Fruit fly (Drosophila melanogaster) whole organism, wandering third instar larva: ENCODE results near the gene CG3726.

Experiments
- Abd-B ChIP-seq: fragments of >200 bp; optimal IDR thresholded peaks from 2 replicates; lab custom pipeline; 2017; ENCODE audit warnings: missing biosample characterization, missing genetic modification characterization
- CG32264 ChIP-seq: fragments of 200-800 bp; sonication (Bioruptor generic); optimal IDR thresholded peaks from 2 replicates; lab custom pipeline; 2016; ENCODE audit warnings: missing biosample characterization, missing genetic modification characterization
- CG9705 ChIP-seq: fragments of 200-800 bp; sonication (Bioruptor generic); optimal IDR thresholded peaks from 2 replicates; lab custom pipeline; 2018; ENCODE audit warnings: missing biosample characterization, mild to moderate bottlenecking, missing genetic modification characterization
- CrebA ChIP-seq: fragments of 200-800 bp; sonication (Bioruptor generic); optimal IDR thresholded peaks from 2 replicates; lab custom pipeline; 2016; ENCODE audit warnings: missing biosample characterization, mild to moderate bottlenecking, missing genetic modification characterization, borderline replicate concordance
- Dfd ChIP-seq: fragments of >200 bp; optimal IDR thresholded peaks from 2 replicates; lab custom pipeline; 2017; ENCODE audit warnings: missing biosample characterization, missing genetic modification characterization
- Dif ChIP-seq: fragments of 200-275, 200-300 bp; sonication (Bioruptor generic); optimal IDR thresholded peaks from 2 replicates; lab custom pipeline; 2018; ENCODE audit warnings: missing biosample characterization, missing genetic modification characterization; ENCODE audit not compliant: partially characterized antibody
- GATAd ChIP-seq: sonication (Bioruptor generic); optimal IDR thresholded peaks from 2 replicates; lab custom pipeline; 2016; ENCODE audit warnings: missing biosample characterization, missing genetic modification characterization
- HLH106 ChIP-seq: fragments of 200-800 bp; optimal IDR thresholded peaks from 3 replicates; lab custom pipeline; 2019; ENCODE audit warnings: missing biosample characterization, mild to moderate bottlenecking, missing genetic modification characterization, moderate library complexity
- Hnf4 ChIP-seq: fragments of 200-800 bp; sonication (Bioruptor generic); optimal IDR thresholded peaks from 2 replicates; lab custom pipeline; 2016; ENCODE audit warnings: missing biosample characterization, mild to moderate bottlenecking, missing genetic modification characterization
- Hr78 ChIP-seq: fragments of >200 bp; optimal IDR thresholded peaks from 2 replicates; lab custom pipeline; 2017; ENCODE audit warnings: missing biosample characterization, missing genetic modification characterization
- Hr83 ChIP-seq: fragments of 200-300 bp; sonication (Bioruptor generic); optimal IDR thresholded peaks from 2 replicates; lab custom pipeline; 2016; ENCODE audit warnings: missing biosample characterization, mild to moderate bottlenecking, missing genetic modification characterization, moderate library complexity; ENCODE audit not compliant: poor library complexity, severe bottlenecking
- Jra ChIP-seq: sonication (Bioruptor generic); optimal IDR thresholded peaks from 2 replicates; lab custom pipeline; 2016; ENCODE audit warnings: missing biosample characterization, missing genetic modification characterization
- Mio ChIP-seq: sonication (Bioruptor generic); optimal IDR thresholded peaks from 2 replicates; lab custom pipeline; 2016; ENCODE audit warnings: missing biosample characterization, missing genetic modification characterization
- Myc ChIP-seq: fragments of >200 bp; optimal IDR thresholded peaks from 2 replicates; lab custom pipeline; 2017
- N ChIP-seq: fragments of >200 bp; optimal IDR thresholded peaks from 2 replicates; lab custom pipeline; 2018; ENCODE audit warnings: missing biosample characterization, missing external identifiers, missing genetic modification characterization
- OdsH ChIP-seq: fragments of 200-800 bp; sonication (Bioruptor generic); optimal IDR thresholded peaks from 2 replicates; lab custom pipeline; 2016; ENCODE audit warnings: missing biosample characterization, mild to moderate bottlenecking, missing genetic modification characterization
- Rel ChIP-seq, 2 experiments: fragments of 200-800 bp; sonication (Bioruptor generic) in 1 of 2; optimal IDR thresholded peaks; 2 replicates in 1 of 2; 3 replicates in 1 of 2; lab custom pipeline; 2016 to 2019; ENCODE audit warnings: mild to moderate bottlenecking in 2 of 2, missing biosample characterization in 2 of 2, missing genetic modification characterization in 2 of 2, moderate library complexity in 1 of 2
- Sp1 ChIP-seq: fragments of 200-800 bp; sonication (Bioruptor generic); optimal IDR thresholded peaks from 3 replicates; lab custom pipeline; 2019; ENCODE audit warnings: missing biosample characterization, mild to moderate bottlenecking, missing genetic modification characterization, moderate library complexity
- Vsx2 ChIP-seq: fragments of 200-300, 225-300 bp; sonication (Bioruptor generic); optimal IDR thresholded peaks from 2 replicates; lab custom pipeline; 2018; ENCODE audit warnings: missing biosample characterization, missing genetic modification characterization; ENCODE audit not compliant: partially characterized antibody
- br ChIP-seq: fragments of 200-800 bp; sonication (Bioruptor generic); optimal IDR thresholded peaks from 2 replicates; lab custom pipeline; 2016; ENCODE audit warnings: missing biosample characterization, missing genetic modification characterization
- brk ChIP-seq: fragments of 200-800 bp; sonication (Bioruptor generic); optimal IDR thresholded peaks from 2 replicates; lab custom pipeline; 2016; ENCODE audit warnings: missing biosample characterization, mild to moderate bottlenecking, missing genetic modification characterization
- dl ChIP-seq, 2 experiments: fragments of 175-275, 200-275 bp in 1 of 2; fragments of 200-275 bp in 1 of 2; sonication (Bioruptor generic); optimal IDR thresholded peaks; lab custom pipeline; 2018; ENCODE audit warnings: mild to moderate bottlenecking in 2 of 2, missing biosample characterization in 2 of 2, missing genetic modification characterization in 2 of 2, moderate library complexity in 2 of 2; ENCODE audit not compliant: partially characterized antibody in 2 of 2, insufficient read depth in 1 of 2
- dmrt93B ChIP-seq: fragments of 200-800 bp; sonication (Bioruptor generic); optimal IDR thresholded peaks from 2 replicates; lab custom pipeline; 2018; ENCODE audit warnings: missing biosample characterization, mild to moderate bottlenecking, missing genetic modification characterization
- dsf ChIP-seq: sonication (Bioruptor generic); optimal IDR thresholded peaks from 2 replicates; lab custom pipeline; 2016; ENCODE audit warnings: missing biosample characterization, missing genetic modification characterization, borderline replicate concordance
- ey ChIP-seq: fragments of 200-800 bp; sonication (Bioruptor generic); optimal IDR thresholded peaks from 2 replicates; lab custom pipeline; 2016; ENCODE audit warnings: missing biosample characterization, missing genetic modification characterization
- foxo ChIP-seq, 2 experiments: fragments of 200-800 bp; sonication (Bioruptor generic); optimal IDR thresholded peaks; 2 replicates in 1 of 2; 3 replicates in 1 of 2; lab custom pipeline; 2016 to 2017; ENCODE audit warnings: missing biosample characterization in 2 of 2, missing genetic modification characterization in 2 of 2
- fru ChIP-seq: fragments of 200-800 bp; sonication (Bioruptor generic); optimal IDR thresholded peaks from 3 replicates; lab custom pipeline; 2016; ENCODE audit warnings: missing biosample characterization, mild to moderate bottlenecking, missing genetic modification characterization
- h ChIP-seq: fragments of 200-800 bp; sonication (Bioruptor generic); optimal IDR thresholded peaks from 3 replicates; lab custom pipeline; 2016; ENCODE audit warnings: missing biosample characterization, mild to moderate bottlenecking, missing genetic modification characterization
- jim ChIP-seq: fragments of 175-275, 200-325 bp; sonication (Bioruptor generic); optimal IDR thresholded peaks from 2 replicates; lab custom pipeline; 2016; ENCODE audit warnings: missing biosample characterization, mild to moderate bottlenecking, missing genetic modification characterization
- lola ChIP-seq: fragments of >200 bp; optimal IDR thresholded peaks from 2 replicates; lab custom pipeline; 2017; ENCODE audit warnings: missing biosample characterization, missing genetic modification characterization
- pan ChIP-seq: fragments of >200 bp; optimal IDR thresholded peaks from 2 replicates; lab custom pipeline; 2017
- psq ChIP-seq: fragments of 200-800 bp; sonication (Bioruptor generic); optimal IDR thresholded peaks from 3 replicates; lab custom pipeline; 2017; ENCODE audit warnings: missing biosample characterization, mild to moderate bottlenecking, missing genetic modification characterization, moderate library complexity
- rgr ChIP-seq: fragments of 200-800 bp; sonication (Bioruptor generic); optimal IDR thresholded peaks from 3 replicates; lab custom pipeline; 2016; ENCODE audit warnings: missing biosample characterization, mild to moderate bottlenecking, missing genetic modification characterization
- sage ChIP-seq: fragments of 200-800 bp; sonication (Bioruptor generic); optimal IDR thresholded peaks from 2 replicates; lab custom pipeline; 2016; ENCODE audit warnings: missing biosample characterization, mild to moderate bottlenecking, missing genetic modification characterization
- sv ChIP-seq: fragments of 200-800 bp; sonication (Bioruptor generic); optimal IDR thresholded peaks from 3 replicates; lab custom pipeline; 2016; ENCODE audit warnings: missing biosample characterization, missing genetic modification characterization
- tai ChIP-seq: sonication (Bioruptor generic); optimal IDR thresholded peaks from 2 replicates; lab custom pipeline; 2016; ENCODE audit warnings: missing biosample characterization, missing genetic modification characterization
- usp ChIP-seq: fragments of >200 bp; optimal IDR thresholded peaks from 2 replicates; lab custom pipeline; 2017; ENCODE audit warnings: missing biosample characterization, missing genetic modification characterization
- woc ChIP-seq: sonication (Bioruptor generic); optimal IDR thresholded peaks from 2 replicates; lab custom pipeline; 2016; ENCODE audit warnings: missing biosample characterization, mild to moderate bottlenecking, missing genetic modification characterization

The CG3726 gene

dm6 chrX:5888933-5889332 is 28.0 kb upstream of the CG3726 start:
- TF ChIP-seq foxo (GFP tag; optimal IDR thresholded peaks at IDR 0.05; lab: Kevin White, UChicago), result peak in 1 of 2 experiments; percentile 49
- TF ChIP-seq Hnf4, result peak; percentile 29
- TF ChIP-seq HLH106 (tag; lab: Kevin White, UChicago), result peak; percentile 17
- TF ChIP-seq Dif, result no peak
- TF ChIP-seq Vsx2 (GFP tag; lab: Kevin White, UChicago), result no peak
- peak; percentile 47 for TF ChIP-seq ey (GFP tag; lab: Kevin White, UChicago)
- TF ChIP-seq h (GFP tag; lab: Kevin White, UChicago), result peak; percentile 18
- no peak for TF ChIP-seq Mio
- TF ChIP-seq fru (GFP tag; lab: Kevin White, UChicago), result peak; percentile 51
- TF ChIP-seq N (GFP tag; lab: Kevin White, UChicago), result no peak
- TF ChIP-seq br, result no peak
- TF ChIP-seq Dfd (GFP tag; lab: Kevin White, UChicago), result no peak
- no peak for TF ChIP-seq dsf (GFP tag; lab: Kevin White, UChicago)
- no peak for TF ChIP-seq dl (GFP tag; optimal IDR thresholded peaks at IDR 0.05; lab: Kevin White, UChicago; ENCODE audit: insufficient read depth in 1 of 2, partially characterized antibody in 2 of 2)
- TF ChIP-seq jim, result no peak
- TF ChIP-seq tai, result no peak
- TF ChIP-seq Sp1 (GFP tag; lab: Kevin White, UChicago), result peak; percentile 14
- peak; percentile 46 for TF ChIP-seq rgr (GFP tag; lab: Kevin White, UChicago)
- peak; percentile 20 for TF ChIP-seq OdsH (GFP tag; lab: Kevin White, UChicago)
- TF ChIP-seq brk, result no peak
- TF ChIP-seq woc (GFP tag; lab: Kevin White, UChicago), result peak; percentile 49
- no peak for TF ChIP-seq Myc (lab: Kevin White, UChicago)
- TF ChIP-seq Abd-B (GFP tag; lab: Kevin White, UChicago), result no peak

DNA sequence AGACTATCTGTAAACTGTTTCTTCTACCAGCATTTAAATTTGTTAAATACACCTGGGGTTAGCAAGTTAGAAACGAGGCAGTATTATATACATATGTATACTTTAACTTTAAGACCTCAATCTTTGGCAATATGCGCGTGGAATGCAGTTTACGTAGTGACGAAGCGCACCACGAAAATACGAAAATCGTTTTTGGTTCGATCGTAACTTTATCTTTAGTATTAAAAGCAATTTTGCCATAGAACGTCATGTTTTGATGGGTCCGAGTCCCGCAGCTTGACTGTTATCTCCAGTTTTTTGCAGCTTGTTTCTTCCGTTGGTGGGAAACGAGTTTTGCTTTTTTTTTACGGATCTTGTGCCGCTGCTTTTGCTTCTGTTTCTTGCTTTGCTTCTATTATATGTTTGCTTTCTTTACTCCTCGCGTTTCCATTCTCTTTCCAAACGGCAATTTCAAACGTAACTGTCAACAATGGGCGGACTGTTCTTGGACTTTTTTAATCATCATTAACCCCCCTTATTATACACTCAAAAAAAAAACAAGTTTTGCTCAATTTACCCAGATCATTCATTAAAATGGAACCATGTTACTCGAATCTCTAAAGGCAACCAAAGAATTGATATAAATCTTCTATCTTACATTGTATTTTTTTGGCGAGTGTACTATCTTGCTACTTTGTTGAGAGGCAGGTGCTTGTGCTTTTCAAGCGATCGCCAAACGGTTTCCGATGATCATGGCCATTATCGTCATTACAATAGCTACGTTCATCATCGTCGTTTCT is 25.0 kb upstream of the CG3726 start:
- TF ChIP-seq woc (GFP tag; lab: Kevin White, UChicago) (peak; percentile 59), CG9705 (GFP tag; lab: Kevin White, UChicago) (peak; percentile 3), Hr78 (no peak), Sp1 (GFP tag; lab: Kevin White, UChicago) (peak; percentile 29), GATAd (GFP tag; lab: Kevin White, UChicago) (no peak), Myc (lab: Kevin White, UChicago) (no peak), N (GFP tag; lab: Kevin White, UChicago) (no peak), Mio (no peak), Rel (GFP tag; optimal IDR thresholded peaks at IDR 0.05; lab: Kevin White, UChicago) (no peak), Rel (tag; optimal IDR thresholded peaks at IDR 0.05; lab: Kevin White, UChicago) (no peak), fru (GFP tag; lab: Kevin White, UChicago) (peak; percentile 57), foxo (GFP tag; optimal IDR thresholded peaks at IDR 0.05; lab: Kevin White, UChicago) (peak; percentile 63 to 71), OdsH (GFP tag; lab: Kevin White, UChicago) (peak; percentile 65), br (peak; percentile 67), sv (GFP tag; lab: Kevin White, UChicago) (no peak), Dfd (GFP tag; lab: Kevin White, UChicago) (no peak), Jra (GFP tag; lab: Kevin White, UChicago) (no peak), lola (GFP tag; lab: Kevin White, UChicago) (no peak), Hnf4 (peak; percentile 58), CG32264 (GFP tag; lab: Kevin White, UChicago) (peak; percentile 10), sage (GFP tag; lab: Kevin White, UChicago) (no peak), brk (peak; percentile 46), Hr83 (GFP tag; lab: Kevin White, UChicago) (no peak), tai (peak; percentile 49), Vsx2 (GFP tag; lab: Kevin White, UChicago) (no peak), Dif (no peak), HLH106 (tag; lab: Kevin White, UChicago) (peak; percentile 49), jim (no peak), CrebA (GFP tag; lab: Kevin White, UChicago) (peak; percentile 8), Abd-B (GFP tag; lab: Kevin White, UChicago) (no peak), dmrt93B (no peak), h (GFP tag; lab: Kevin White, UChicago) (peak; percentile 85), psq (GFP tag; lab: Kevin White, UChicago) (peak; percentile 84), ey (GFP tag; lab: Kevin White, UChicago) (peak; percentile 71), dl (GFP tag; optimal IDR thresholded peaks at IDR 0.05; lab: Kevin White, UChicago; ENCODE audit: insufficient read depth in 1 of 2, partially characterized antibody in 2 of 2) (no peak), pan (lab: Kevin White, UChicago) (no peak), dsf (GFP tag; lab: Kevin White, UChicago) (no peak), usp (GFP tag; lab: Kevin White, UChicago) (no peak), rgr (GFP tag; lab: Kevin White, UChicago) (peak; percentile 79)
